Worm (Caenorhabditis elegans): ENCODE results near the gene str-89.

ce11 chrV:17655205-17655604 lies 13.4 kb upstream of the str-89 start:
- TF ChIP-seq ceh-32 (tag; optimal IDR thresholded peaks at IDR 0.05; ENCODE audit: poor library complexity) (no peak), ctbp-1 (GFP tag; IDR thresholded peaks at IDR 0.05) (no peak), ztf-11 (tag; optimal IDR thresholded peaks at IDR 0.05) (no peak), daf-12 (tag; optimal IDR thresholded peaks at IDR 0.05) (no peak), gei-8 (GFP tag; optimal IDR thresholded peaks at IDR 0.05) (no peak), nhr-237 (tag; optimal IDR thresholded peaks at IDR 0.05) (no peak), nhr-48 (tag; optimal IDR thresholded peaks at IDR 0.05) (no peak), ces-1 (GFP tag; optimal IDR thresholded peaks at IDR 0.05) (no peak), skn-1 (tag; optimal IDR thresholded peaks at IDR 0.05) (no peak)
